Worm (Caenorhabditis elegans) whole organism, mixed stage, embryonic: ENCODE data around the gene F46F5.14.

Experiments used
- elt-3 ChIP-seq: fragments of 150-350 bp; optimal IDR thresholded peaks from 2 replicates; lab custom pipeline; 2014; ENCODE audit warnings: missing biosample characterization, missing genetic modification characterization
- lin-13 ChIP-seq: fragments of 150-350 bp; optimal IDR thresholded peaks from 2 replicates; lab custom pipeline; 2014; ENCODE audit warnings: missing biosample characterization, missing genetic modification characterization
- nhr-237 ChIP-seq: fragments of 150-350 bp; optimal IDR thresholded peaks from 2 replicates; lab custom pipeline; 2014; ENCODE audit warnings: missing biosample characterization, missing genetic modification characterization
- nhr-28 ChIP-seq: fragments of 150-350 bp; optimal IDR thresholded peaks from 2 replicates; lab custom pipeline; 2014; ENCODE audit warnings: missing biosample characterization, missing genetic modification characterization
- snpc-4 ChIP-seq: fragments of 150-350 bp; optimal IDR thresholded peaks from 2 replicates; lab custom pipeline; 2014; ENCODE audit warnings: missing biosample characterization, missing genetic modification characterization
- sptf-1 ChIP-seq: sonication (generic microtip); optimal IDR thresholded peaks from 2 replicates; lab custom pipeline; 2017; ENCODE audit warnings: mild to moderate bottlenecking, missing genetic modification characterization, moderate library complexity, missing compliant biosample characterization
- unc-39 ChIP-seq: fragments of 150-350 bp; optimal IDR thresholded peaks from 2 replicates; lab custom pipeline; 2014; ENCODE audit warnings: missing biosample characterization, missing genetic modification characterization
- unc-62 ChIP-seq: fragments of 150-350 bp; optimal IDR thresholded peaks from 2 replicates; lab custom pipeline; 2014; ENCODE audit warnings: missing biosample characterization, missing genetic modification reagents, missing genetic modification characterization
- ztf-11 ChIP-seq: fragments of 150-350 bp; optimal IDR thresholded peaks from 2 replicates; lab custom pipeline; 2014; ENCODE audit warnings: missing biosample characterization, missing genetic modification characterization

DNA sequence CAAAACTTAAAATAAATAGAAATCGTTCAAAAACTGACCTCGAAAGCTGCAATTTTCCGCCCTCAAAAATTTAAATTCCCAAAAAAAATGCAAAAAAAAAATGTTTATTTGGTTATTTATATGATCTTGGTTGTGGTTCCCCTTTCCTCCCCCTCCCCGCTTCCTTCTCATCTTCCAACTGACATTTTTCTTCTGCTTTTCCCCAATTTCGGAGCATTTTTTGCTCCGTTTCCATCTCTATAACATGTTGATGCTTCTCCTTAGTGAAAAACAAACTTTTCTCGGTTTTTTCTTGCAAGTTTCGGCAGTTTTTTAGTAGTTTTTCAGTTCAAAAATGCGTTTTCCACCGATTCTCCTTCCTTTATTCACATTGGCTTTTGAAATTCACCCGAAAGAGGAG is 24.8 kb upstream of the F46F5.14 start, which contains the start of gene Y39F10A.1:
- TF ChIP-seq nhr-237 (tag; lab: Kevin White, UChicago), result no peak
- no peak for TF ChIP-seq unc-62 (GFP tag; lab: Kevin White, UChicago)
- TF ChIP-seq ztf-11 (tag; lab: Kevin White, UChicago), result no peak
- no peak for TF ChIP-seq elt-3 (tag; lab: Kevin White, UChicago)
- TF ChIP-seq nhr-28 (tag; lab: Kevin White, UChicago), result no peak
- no peak for TF ChIP-seq sptf-1 (tag; lab: Kevin White, UChicago)
- TF ChIP-seq unc-39 (tag; lab: Kevin White, UChicago), result no peak
- no peak for TF ChIP-seq lin-13 (tag; lab: Kevin White, UChicago)
- no peak for TF ChIP-seq snpc-4
